Worm (Caenorhabditis elegans) whole organism, L3 larva: ENCODE measurements around the gene smg-8.

Experiments
- aly-2 ChIP-seq: fragments of 150-350 bp; optimal IDR thresholded peaks from 2 replicates; lab custom pipeline; 2014; ENCODE audit warnings: missing biosample characterization, missing genetic modification characterization
- elt-2 ChIP-seq: sonication (generic microtip); optimal IDR thresholded peaks from 2 replicates; lab custom pipeline; 2016; ENCODE audit warnings: missing genetic modification reagents, mild to moderate bottlenecking, missing genetic modification characterization, missing compliant biosample characterization
- nhr-11 ChIP-seq: fragments of 150-350 bp; optimal IDR thresholded peaks from 2 replicates; lab custom pipeline; 2014; ENCODE audit warnings: missing biosample characterization, missing genetic modification characterization
- nhr-12 ChIP-seq: fragments of 150-350 bp; optimal IDR thresholded peaks from 2 replicates; lab custom pipeline; 2014; ENCODE audit warnings: missing biosample characterization, missing genetic modification characterization
- nhr-23 ChIP-seq: fragments of 150-350 bp; optimal IDR thresholded peaks from 2 replicates; lab custom pipeline; 2014; ENCODE audit warnings: missing biosample characterization, missing genetic modification reagents, missing genetic modification characterization
- nhr-28 ChIP-seq: fragments of 150-350 bp; optimal IDR thresholded peaks from 2 replicates; lab custom pipeline; 2014; ENCODE audit warnings: missing biosample characterization, missing genetic modification characterization
- snpc-4 ChIP-seq: fragments of 150-350 bp; optimal IDR thresholded peaks from 2 replicates; lab custom pipeline; 2014; ENCODE audit warnings: missing biosample characterization, missing genetic modification characterization
- ztf-4 ChIP-seq: fragments of 150-350 bp; optimal IDR thresholded peaks from 2 replicates; lab custom pipeline; 2014; ENCODE audit warnings: missing biosample characterization, missing genetic modification characterization

- TF ChIP-seq nhr-12 (tag; lab: Kevin White, UChicago): no peak
- TF ChIP-seq snpc-4 (tag; lab: Kevin White, UChicago): no peak
- TF ChIP-seq aly-2: no peak
- TF ChIP-seq nhr-28 (tag; lab: Kevin White, UChicago): no peak
- TF ChIP-seq nhr-23: peak; percentile 33
- no peak for TF ChIP-seq ztf-4
- TF ChIP-seq nhr-11 (tag; lab: Kevin White, UChicago): no peak
- TF ChIP-seq elt-2 (tag; lab: Kevin White, UChicago): peak; percentile 52
Measured at ce11 chrII:14404266-14404665, 36.9 kb upstream of the smg-8 start.
